Fruit fly (Drosophila melanogaster) whole organism, embryonic: Measurements from ENCODE around the gene p38b.

Experiments used
- CG10462 ChIP-seq: fragments of 200-800 bp; sonication (Bioruptor generic); optimal IDR thresholded peaks from 2 replicates; lab custom pipeline; 2016; ENCODE audit warnings: missing biosample characterization, missing genetic modification characterization
- CG12391 ChIP-seq: fragments of 200-800 bp; sonication (Bioruptor generic); optimal IDR thresholded peaks from 3 replicates; lab custom pipeline; 2018; ENCODE audit warnings: missing biosample characterization, mild to moderate bottlenecking, missing genetic modification characterization, moderate library complexity
- CG14965 ChIP-seq: fragments of 200-800 bp; sonication (Bioruptor generic); optimal IDR thresholded peaks from 2 replicates; lab custom pipeline; 2016; ENCODE audit warnings: missing biosample characterization, missing genetic modification characterization, borderline replicate concordance
- CG15479 ChIP-seq: fragments of 200-800 bp; sonication (Bioruptor generic); optimal IDR thresholded peaks from 3 replicates; lab custom pipeline; 2019; ENCODE audit warnings: missing biosample characterization, mild to moderate bottlenecking, missing genetic modification characterization, moderate library complexity
- CG1832 ChIP-seq: fragments of 200-800 bp; sonication (Bioruptor generic); optimal IDR thresholded peaks from 2 replicates; lab custom pipeline; 2017; ENCODE audit warnings: missing biosample characterization, mild to moderate bottlenecking, missing genetic modification characterization, inconsistent platforms
- CG2129 ChIP-seq: fragments of 200-800 bp; sonication (Bioruptor generic); IDR thresholded peaks from 2 replicates; pipeline ENCODE4 v1.3.6; 2022; ENCODE audit warnings: missing biosample characterization, missing genetic modification characterization; ENCODE audit not compliant: partially characterized antibody
- bcd ChIP-seq: fragments of 200-800 bp; sonication (Bioruptor generic); optimal IDR thresholded peaks from 2 replicates; lab custom pipeline; 2017; ENCODE audit warnings: missing biosample characterization, mild to moderate bottlenecking, missing genetic modification characterization
- cwo ChIP-seq: fragments of 200-800 bp; sonication (Bioruptor generic); optimal IDR thresholded peaks from 3 replicates; lab custom pipeline; 2017; ENCODE audit warnings: missing biosample characterization, missing genetic modification characterization, mild to moderate bottlenecking, moderate library complexity, missing genetic modification reagents
- sens-2 ChIP-seq: fragments of 200-800 bp; sonication (Bioruptor generic); IDR thresholded peaks from 2 replicates; pipeline ENCODE4 v1.3.6; 2022; ENCODE audit warnings: missing biosample characterization, missing genetic modification characterization

DNA sequence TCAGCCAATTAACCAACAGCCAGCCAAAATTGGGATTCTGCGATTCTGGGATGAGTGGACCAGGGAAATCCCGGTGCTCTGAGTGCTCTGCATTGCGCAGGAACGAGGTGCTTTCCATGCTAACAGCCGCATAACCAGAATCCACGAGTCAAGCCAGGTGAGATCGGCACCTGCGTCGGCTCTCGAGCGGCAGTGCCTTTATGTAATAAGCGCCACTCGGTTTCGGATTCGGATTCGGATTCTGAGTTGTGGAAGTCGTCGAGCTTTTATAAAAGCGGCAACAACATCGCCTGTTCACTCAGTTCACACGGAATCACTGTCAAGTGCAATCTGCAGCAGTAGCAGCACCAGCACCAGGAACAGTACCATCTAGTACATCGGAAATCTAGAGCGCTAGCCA, 40.5 kb downstream of the p38b start, which contains the start of gene b:
- TF ChIP-seq CG2129 (no peak), CG10462 (no peak), sens-2 (GFP tag; lab: Robert Waterston, UW) (no peak), CG15479 (GFP tag; lab: Kevin White, UChicago) (no peak), bcd (GFP tag; lab: Kevin White, UChicago) (no peak), CG12391 (tag; lab: Kevin White, UChicago) (no peak), CG14965 (GFP tag; lab: Kevin White, UChicago) (no peak), cwo (no peak), CG1832 (GFP tag; lab: Kevin White, UChicago) (no peak)
